Worm (Caenorhabditis elegans) whole organism, late embryonic: ENCODE results near the gene Y73C8C.8.
A peak's percentile ranks its signal among the peaks of the same experiment; 100 is the strongest.

ENCODE experiments used
- C08G9.2 ChIP-seq: sonication (generic microtip); optimal IDR thresholded peaks from 2 replicates; lab custom pipeline; 2016; ENCODE audit warnings: mild to moderate bottlenecking, missing genetic modification characterization, moderate library complexity, missing compliant biosample characterization
- C38D4.7 ChIP-seq: fragments of 200-800 bp; sonication (Bioruptor generic); optimal IDR thresholded peaks from 2 replicates; lab custom pipeline; 2018; ENCODE audit warnings: mild to moderate bottlenecking, missing genetic modification characterization, moderate library complexity, missing compliant biosample characterization
- F13H6.1 ChIP-seq: sonication (generic microtip); optimal IDR thresholded peaks from 2 replicates; lab custom pipeline; 2016; ENCODE audit warnings: missing genetic modification characterization, missing compliant biosample characterization
- K09A11.1 ChIP-seq: sonication (generic microtip); optimal IDR thresholded peaks from 2 replicates; lab custom pipeline; 2017; ENCODE audit warnings: antibody characterized with exemption, mild to moderate bottlenecking, missing genetic modification characterization, missing compliant biosample characterization; ENCODE audit not compliant: insufficient read depth
- Y22D7AL.16 ChIP-seq: sonication (generic microtip); optimal IDR thresholded peaks from 2 replicates; lab custom pipeline; 2016; ENCODE audit warnings: missing genetic modification characterization, missing compliant biosample characterization
- ahr-1 ChIP-seq: sonication (generic microtip); optimal IDR thresholded peaks from 2 replicates; lab custom pipeline; 2016; ENCODE audit warnings: missing genetic modification characterization, missing compliant biosample characterization
- ceh-14 ChIP-seq: sonication (generic microtip); optimal IDR thresholded peaks from 2 replicates; lab custom pipeline; 2016; ENCODE audit warnings: missing genotype, missing genetic modification characterization, missing compliant biosample characterization
- ceh-24 ChIP-seq: sonication (generic microtip); optimal IDR thresholded peaks from 2 replicates; lab custom pipeline; 2016; ENCODE audit warnings: mild to moderate bottlenecking, missing genetic modification characterization, missing compliant biosample characterization
- ceh-31 ChIP-seq: sonication (generic microtip); optimal IDR thresholded peaks from 2 replicates; lab custom pipeline; 2016; ENCODE audit warnings: missing genetic modification characterization, missing compliant biosample characterization
- ceh-34 ChIP-seq: sonication (generic microtip); optimal IDR thresholded peaks from 2 replicates; lab custom pipeline; 2016; ENCODE audit warnings: mild to moderate bottlenecking, missing genetic modification characterization, missing compliant biosample characterization
- ceh-45 ChIP-seq: fragments of 200-800 bp; sonication (Bioruptor generic); IDR thresholded peaks from 2 replicates; pipeline ENCODE4 v1.3.6; 2022; ENCODE audit warnings: missing genetic modification reagents, missing genetic modification characterization, missing compliant biosample characterization
- che-1 ChIP-seq: sonication (generic microtip); optimal IDR thresholded peaks from 2 replicates; lab custom pipeline; 2016; ENCODE audit warnings: mild to moderate bottlenecking, missing genetic modification characterization, missing compliant biosample characterization
- dmd-4 ChIP-seq: sonication (generic microtip); optimal IDR thresholded peaks from 2 replicates; lab custom pipeline; 2016; ENCODE audit warnings: borderline replicate concordance, missing genetic modification characterization, missing compliant biosample characterization
- elt-2 ChIP-seq: sonication (generic microtip); optimal IDR thresholded peaks from 2 replicates; lab custom pipeline; 2016; ENCODE audit warnings: missing genetic modification reagents, missing genetic modification characterization, missing compliant biosample characterization
- elt-4 ChIP-seq: sonication (generic microtip); optimal IDR thresholded peaks from 2 replicates; lab custom pipeline; 2016; ENCODE audit warnings: missing genetic modification characterization, missing compliant biosample characterization
- ets-4 ChIP-seq: sonication (generic microtip); optimal IDR thresholded peaks from 2 replicates; lab custom pipeline; 2016; ENCODE audit warnings: missing genetic modification characterization, missing compliant biosample characterization
- eyg-1 ChIP-seq: sonication (generic microtip); optimal IDR thresholded peaks from 2 replicates; lab custom pipeline; 2016; ENCODE audit warnings: missing genotype, missing genetic modification characterization, missing compliant biosample characterization
- fax-1 ChIP-seq: sonication (generic microtip); optimal IDR thresholded peaks from 2 replicates; lab custom pipeline; 2016; ENCODE audit warnings: missing genotype, missing genetic modification characterization, missing compliant biosample characterization
- fkh-10 ChIP-seq: fragments of 150-350 bp; optimal IDR thresholded peaks from 2 replicates; lab custom pipeline; 2014; ENCODE audit warnings: missing biosample characterization, missing genetic modification reagents, missing genetic modification characterization
- gmeb-2 ChIP-seq: sonication (generic microtip); optimal IDR thresholded peaks from 2 replicates; lab custom pipeline; 2016; ENCODE audit warnings: missing genetic modification characterization, inconsistent platforms, missing compliant biosample characterization
- hlh-6 ChIP-seq: sonication (generic microtip); optimal IDR thresholded peaks from 2 replicates; lab custom pipeline; 2016; ENCODE audit warnings: missing genotype, missing genetic modification characterization, missing compliant biosample characterization
- lim-6 ChIP-seq: sonication (generic microtip); optimal IDR thresholded peaks from 2 replicates; lab custom pipeline; 2016; ENCODE audit warnings: missing genetic modification characterization, missing compliant biosample characterization
- lin-11 ChIP-seq: fragments of 200-800 bp; sonication (Bioruptor generic); optimal IDR thresholded peaks from 2 replicates; lab custom pipeline; 2018; ENCODE audit warnings: mild to moderate bottlenecking, missing genetic modification characterization, missing compliant biosample characterization
- madf-2 ChIP-seq: sonication (generic microtip); optimal IDR thresholded peaks from 2 replicates; lab custom pipeline; 2017; ENCODE audit warnings: missing genetic modification characterization, missing compliant biosample characterization
- npax-4 ChIP-seq: sonication (generic microtip); optimal IDR thresholded peaks from 2 replicates; lab custom pipeline; 2016; ENCODE audit warnings: missing genetic modification characterization, missing compliant biosample characterization
- odd-2 ChIP-seq: sonication (generic microtip); optimal IDR thresholded peaks from 2 replicates; lab custom pipeline; 2017; ENCODE audit warnings: antibody characterized with exemption, mild to moderate bottlenecking, missing genetic modification characterization, missing compliant biosample characterization
- pax-1 ChIP-seq: fragments of 150-350 bp; optimal IDR thresholded peaks from 2 replicates; lab custom pipeline; 2014; ENCODE audit warnings: missing biosample characterization, missing genetic modification characterization
- pha-2 ChIP-seq: sonication (generic microtip); optimal IDR thresholded peaks from 2 replicates; lab custom pipeline; 2017; ENCODE audit warnings: mild to moderate bottlenecking, missing genetic modification characterization, missing compliant biosample characterization
- pqm-1 ChIP-seq: sonication (generic microtip); optimal IDR thresholded peaks from 2 replicates; lab custom pipeline; 2016; ENCODE audit warnings: missing genetic modification characterization, missing compliant biosample characterization
- pros-1 ChIP-seq: fragments of 150-350 bp; optimal IDR thresholded peaks from 2 replicates; lab custom pipeline; 2014; ENCODE audit warnings: missing biosample characterization, missing genetic modification reagents, missing genetic modification characterization
- rnt-1 ChIP-seq: sonication (generic microtip); optimal IDR thresholded peaks from 2 replicates; lab custom pipeline; 2016; ENCODE audit warnings: missing genetic modification characterization, missing compliant biosample characterization
- sox-4 ChIP-seq: sonication (generic microtip); optimal IDR thresholded peaks from 2 replicates; lab custom pipeline; 2017; ENCODE audit warnings: mild to moderate bottlenecking, missing genetic modification characterization, inconsistent platforms, missing compliant biosample characterization
- syd-9 ChIP-seq: sonication (generic microtip); optimal IDR thresholded peaks from 2 replicates; lab custom pipeline; 2016; ENCODE audit warnings: mild to moderate bottlenecking, missing genetic modification characterization, moderate library complexity, missing compliant biosample characterization
- tbx-7 ChIP-seq: sonication (generic microtip); optimal IDR thresholded peaks from 2 replicates; lab custom pipeline; 2016; ENCODE audit warnings: missing genotype, missing genetic modification characterization, missing compliant biosample characterization
- ttx-3 ChIP-seq: sonication (generic microtip); optimal IDR thresholded peaks from 2 replicates; lab custom pipeline; 2016; ENCODE audit warnings: missing genetic modification reagents, missing genetic modification characterization, missing compliant biosample characterization
- unc-42 ChIP-seq: sonication (generic microtip); optimal IDR thresholded peaks from 2 replicates; lab custom pipeline; 2016; ENCODE audit warnings: missing genotype, missing genetic modification characterization, missing compliant biosample characterization
- unc-55 ChIP-seq: sonication (generic microtip); optimal IDR thresholded peaks from 2 replicates; lab custom pipeline; 2017; ENCODE audit warnings: missing biosample characterization, missing genetic modification reagents, missing genetic modification characterization
- unc-86 ChIP-seq: sonication (generic microtip); optimal IDR thresholded peaks from 2 replicates; lab custom pipeline; 2016; ENCODE audit warnings: missing genetic modification characterization, missing compliant biosample characterization

Gene Y73C8C.8

ce11 chrV:3119185-3119584, 5.5 kb upstream of the Y73C8C.8 start:
- TF ChIP-seq ceh-45 (GFP tag; lab: Robert Waterston, UW) (no peak), ets-4 (tag; lab: Kevin White, UChicago) (no peak), unc-55 (GFP tag; lab: Kevin White, UChicago) (no peak), C08G9.2 (tag; lab: Kevin White, UChicago) (no peak), elt-4 (tag; lab: Kevin White, UChicago) (no peak), npax-4 (tag; lab: Kevin White, UChicago) (no peak)
- TF ChIP-seq, all 69 proteins: peak for 0

- TF ChIP-seq pros-1 (tag; lab: Kevin White, UChicago) (no peak), elt-2 (tag; lab: Kevin White, UChicago) (peak; percentile 1)
These were observed 4.5 kb upstream of the Y73C8C.8 start, which contains the start of gene clec-210 for ce11 chrV:3118167-3118566. Gene clec-210 (plus strand): TSS chrV:3118377.

- TF ChIP-seq fax-1 (tag; lab: Kevin White, UChicago) = no peak
- no peak for TF ChIP-seq ahr-1
- TF ChIP-seq fkh-10 (GFP tag; lab: Kevin White, UChicago) = no peak
- TF ChIP-seq dmd-4 (tag; lab: Kevin White, UChicago) = no peak
- TF ChIP-seq npax-4 (tag; lab: Kevin White, UChicago) = no peak
- no peak for TF ChIP-seq lim-6 (tag; lab: Kevin White, UChicago)
- TF ChIP-seq C08G9.2 (tag; lab: Kevin White, UChicago) = no peak
These were observed 1.3 kb upstream of the Y73C8C.8 start, which contains the start of gene Y73C8C.3 for ce11 chrV:3114973-3115372. Gene Y73C8C.3 (plus strand): TSS chrV:3115273.

ce11 chrV:3112198-3112597, 1.5 kb downstream of the Y73C8C.8 start:
- no peak for TF ChIP-seq rnt-1 (tag; lab: Kevin White, UChicago)
- no peak for TF ChIP-seq fkh-10 (GFP tag; lab: Kevin White, UChicago)
- TF ChIP-seq che-1 (tag; lab: Kevin White, UChicago) = no peak
- no peak for TF ChIP-seq sox-4
- no peak for TF ChIP-seq ttx-3
- TF ChIP-seq K09A11.1 = no peak
- TF ChIP-seq ceh-45 (GFP tag; lab: Robert Waterston, UW) = no peak
- no peak for TF ChIP-seq odd-2 (tag; lab: Kevin White, UChicago)
- TF ChIP-seq elt-2 (tag; lab: Kevin White, UChicago) = no peak
- no peak for TF ChIP-seq Y22D7AL.16
- TF ChIP-seq pha-2 (tag; lab: Kevin White, UChicago) = no peak
- TF ChIP-seq unc-86 (tag; lab: Kevin White, UChicago) = no peak

ce11 chrV:3107450-3107849, 6.2 kb downstream of the Y73C8C.8 start, which contains the start of gene str-68:
Gene str-68 (minus strand): TSS chrV:3107550.
- no peak for TF ChIP-seq ceh-24 (tag; lab: Kevin White, UChicago)
- TF ChIP-seq tbx-7 = no peak
- no peak for TF ChIP-seq elt-2 (tag; lab: Kevin White, UChicago)
- TF ChIP-seq madf-2 (tag; lab: Kevin White, UChicago) = no peak
- TF ChIP-seq unc-42 (tag; lab: Kevin White, UChicago) = no peak
- TF ChIP-seq C38D4.7 (GFP tag; lab: Kevin White, UChicago) = no peak
- TF ChIP-seq lim-6 (tag; lab: Kevin White, UChicago) = no peak
- no peak for TF ChIP-seq F13H6.1 (tag; lab: Kevin White, UChicago)
- no peak for TF ChIP-seq unc-86 (tag; lab: Kevin White, UChicago)
- TF ChIP-seq syd-9 (tag; lab: Kevin White, UChicago) = no peak
- no peak for TF ChIP-seq ceh-31
- TF ChIP-seq lin-11 (tag; lab: Kevin White, UChicago) = no peak
- no peak for TF ChIP-seq pqm-1 (tag; lab: Kevin White, UChicago)
- no peak for TF ChIP-seq elt-4 (tag; lab: Kevin White, UChicago)
- TF ChIP-seq ceh-34 (tag; lab: Kevin White, UChicago) = no peak
- no peak for TF ChIP-seq hlh-6 (tag; lab: Kevin White, UChicago)
- TF ChIP-seq ceh-14 = no peak
- TF ChIP-seq gmeb-2 (tag; lab: Kevin White, UChicago) = no peak
- no peak for TF ChIP-seq eyg-1 (tag; lab: Kevin White, UChicago)
- TF ChIP-seq pax-1 (tag; lab: Kevin White, UChicago) = no peak
